Fruit fly (Drosophila melanogaster) whole organism, embryonic: ENCODE data around the gene CG32313.

Experiments used
- CG30403 ChIP-seq: fragments of 200-800 bp; sonication (Bioruptor generic); optimal IDR thresholded peaks from 3 replicates; lab custom pipeline; 2016; ENCODE audit warnings: missing biosample characterization, missing genetic modification characterization
- CG3163 ChIP-seq: fragments of 200-800 bp; sonication (Bioruptor generic); optimal IDR thresholded peaks from 3 replicates; lab custom pipeline; 2016; ENCODE audit warnings: missing biosample characterization, missing genetic modification characterization
- CG7839 ChIP-seq: fragments of 200-800 bp; sonication (Bioruptor generic); optimal IDR thresholded peaks from 3 replicates; lab custom pipeline; 2018; ENCODE audit warnings: missing biosample characterization, mild to moderate bottlenecking, missing genetic modification characterization, moderate library complexity
- Neu2 ChIP-seq: fragments of 200-800 bp; sonication (Bioruptor generic); optimal IDR thresholded peaks from 3 replicates; lab custom pipeline; 2016; ENCODE audit warnings: missing biosample characterization, missing genetic modification characterization, borderline replicate concordance
- Nf-YB ChIP-seq: fragments of 200-800 bp; sonication (Bioruptor generic); optimal IDR thresholded peaks from 3 replicates; lab custom pipeline; 2019; ENCODE audit warnings: missing biosample characterization, mild to moderate bottlenecking, missing genetic modification characterization, moderate library complexity
- Taf1 ChIP-seq: fragments of 200-800 bp; sonication (Bioruptor generic); IDR thresholded peaks from 2 replicates; pipeline ENCODE4 v1.3.6; 2022; ENCODE audit warnings: missing biosample characterization, missing genetic modification characterization
- bbx ChIP-seq: fragments of 200-800 bp; sonication (Bioruptor generic); IDR thresholded peaks from 2 replicates; pipeline ENCODE4 v1.3.6; 2022; ENCODE audit warnings: missing biosample characterization, missing genetic modification characterization; ENCODE audit not compliant: partially characterized antibody
- nmo ChIP-seq: fragments of 200-800 bp; sonication (Bioruptor generic); optimal IDR thresholded peaks from 2 replicates; lab custom pipeline; 2018; ENCODE audit warnings: missing biosample characterization, mild to moderate bottlenecking, missing genetic modification characterization, moderate library complexity
- schlank ChIP-seq: fragments of 200-800 bp; sonication (Bioruptor generic); optimal IDR thresholded peaks from 2 replicates; lab custom pipeline; 2018; ENCODE audit warnings: missing biosample characterization, mild to moderate bottlenecking, missing genetic modification characterization

DNA sequence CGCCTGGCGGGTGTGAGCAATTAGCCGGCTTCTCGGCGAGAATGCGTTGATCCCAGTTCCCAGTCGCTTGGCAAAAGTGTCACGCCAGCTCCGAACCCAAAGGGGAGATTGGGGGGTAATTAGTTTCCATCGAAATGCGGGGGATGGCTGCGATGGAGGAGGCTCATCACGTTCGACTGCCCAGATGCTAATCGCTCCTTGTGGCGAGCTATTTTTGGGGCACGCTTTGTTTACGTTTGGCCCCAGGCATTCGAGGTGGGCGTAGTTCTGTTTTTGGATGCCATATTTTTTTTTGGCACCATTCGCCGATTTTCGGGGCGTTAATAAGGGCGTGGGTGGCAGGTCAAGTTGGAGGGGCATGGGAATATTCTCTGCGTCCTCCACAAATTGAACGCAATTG is 34.7 kb upstream of the CG32313 start:
- TF ChIP-seq nmo, result no peak
- no peak for TF ChIP-seq Neu2 (GFP tag; lab: Kevin White, UChicago)
- TF ChIP-seq CG30403 (GFP tag; lab: Kevin White, UChicago), result no peak
- no peak for TF ChIP-seq bbx (GFP tag; lab: Robert Waterston, UW)
- TF ChIP-seq Nf-YB (GFP tag; lab: Kevin White, UChicago), result no peak
- TF ChIP-seq schlank (tag; lab: Kevin White, UChicago), result no peak
- no peak for TF ChIP-seq Taf1 (GFP tag; lab: Robert Waterston, UW)
- no peak for TF ChIP-seq CG3163 (GFP tag; lab: Kevin White, UChicago)
- TF ChIP-seq CG7839 (tag; lab: Kevin White, UChicago), result no peak
